Fruit fly (Drosophila melanogaster) whole organism: ENCODE data around the gene DnaJ-H.
A peak's percentile ranks its signal among the peaks of the same experiment; 100 is the strongest.
"Not testable (repeated sequence)": the region's sequence is repeated elsewhere in the genome, so short reads cannot be mapped to it uniquely, and the experiment has no call there.

Experiments
- CG8478 ChIP-seq: fragments of >200 bp; optimal IDR thresholded peaks from 2 replicates; lab custom pipeline; 2018; ENCODE audit warnings: inconsistent platforms
- Dll ChIP-seq: fragments of >200 bp; optimal IDR thresholded peaks from 2 replicates; lab custom pipeline; 2017
- EcR ChIP-seq, 2 experiments: fragments of >200 bp; optimal IDR thresholded peaks; 2 replicates each; lab custom pipeline; 2017; ENCODE audit warnings: missing biosample characterization in 2 of 2, missing genetic modification characterization in 2 of 2, missing genetic modification reagents in 2 of 2
- pan ChIP-seq: fragments of >200 bp; optimal IDR thresholded peaks from 2 replicates; lab custom pipeline; 2017
- psq ChIP-seq: fragments of >200 bp; optimal IDR thresholded peaks from 2 replicates; lab custom pipeline; 2017
- usp ChIP-seq: fragments of >200 bp; optimal IDR thresholded peaks from 2 replicates; lab custom pipeline; 2017; ENCODE audit warnings: missing biosample characterization, missing genetic modification characterization, mixed read lengths

Gene DnaJ-H

dm6 chr2L:13165802-13166347 is at the start of gene DnaJ-H:
TSS of gene DnaJ-H (minus strand) at chr2L:13166072.
- TF ChIP-seq usp (GFP tag; lab: Kevin White, UChicago) (no peak), psq (peak; percentile 30)

dm6 chr2L:13215010-13215409 is 49.1 kb upstream of the DnaJ-H start, which contains the start of gene kek4:
TSS of gene kek4 (minus strand) at chr2L:13215350.
- no peak for TF ChIP-seq psq
- TF ChIP-seq EcR (GFP tag; optimal IDR thresholded peaks at IDR 0.05; lab: Kevin White, UChicago), result no peak
- TF ChIP-seq CG8478 (lab: Kevin White, UChicago), result no peak
- TF ChIP-seq pan, result no peak
- no peak for TF ChIP-seq Dll
- no peak for TF ChIP-seq usp (GFP tag; lab: Kevin White, UChicago)

- TF ChIP-seq usp (GFP tag; lab: Kevin White, UChicago); psq; CG8478 (lab: Kevin White, UChicago): not testable (repeated sequence)
Observed at dm6 chr2L:13211764-13212265, 45.9 kb upstream of the DnaJ-H start, which contains the start of gene CG15482. TSS of gene CG15482 (minus strand) at chr2L:13211814.

dm6 chr2L:13206857-13207463 is 41.1 kb upstream of the DnaJ-H start:
- no peak for TF ChIP-seq usp (GFP tag; lab: Kevin White, UChicago)
- TF ChIP-seq EcR (GFP tag; optimal IDR thresholded peaks at IDR 0.05; lab: Kevin White, UChicago), result no peak
- no peak for TF ChIP-seq psq
- TF ChIP-seq CG8478 (lab: Kevin White, UChicago), result no peak
- TF ChIP-seq pan, result no peak
- TF ChIP-seq Dll, result no peak

dm6 chr2L:13206077-13206668 is 40.3 kb upstream of the DnaJ-H start:
- TF ChIP-seq EcR (GFP tag; optimal IDR thresholded peaks at IDR 0.05; lab: Kevin White, UChicago), result peak in 1 of 2 experiments; percentile 82
- peak; percentile 22 for TF ChIP-seq pan
- TF ChIP-seq CG8478 (lab: Kevin White, UChicago), result no peak
- no peak for TF ChIP-seq Dll
- TF ChIP-seq usp (GFP tag; lab: Kevin White, UChicago), result no peak

- TF ChIP-seq EcR (GFP tag; optimal IDR thresholded peaks at IDR 0.05; lab: Kevin White, UChicago) (no peak), CG8478 (lab: Kevin White, UChicago) (no peak), usp (GFP tag; lab: Kevin White, UChicago) (no peak), Dll (no peak), psq (no peak), pan (no peak)
Observed at dm6 chr2L:13205256-13205655, 39.4 kb upstream of the DnaJ-H start.

- no peak for TF ChIP-seq pan
- TF ChIP-seq CG8478 (lab: Kevin White, UChicago), result no peak
- TF ChIP-seq usp (GFP tag; lab: Kevin White, UChicago), result no peak
- TF ChIP-seq Dll, result no peak
- TF ChIP-seq EcR (GFP tag; optimal IDR thresholded peaks at IDR 0.05; lab: Kevin White, UChicago), result no peak
- TF ChIP-seq psq, result no peak
Observed at dm6 chr2L:13204151-13204550, 38.3 kb upstream of the DnaJ-H start.

dm6 chr2L:13203437-13204137 is 37.7 kb upstream of the DnaJ-H start, which contains the start of gene Pect:
TSS of gene Pect (plus strand) at chr2L:13203762.
- TF ChIP-seq EcR (GFP tag; optimal IDR thresholded peaks at IDR 0.05; lab: Kevin White, UChicago), result no peak
- TF ChIP-seq psq, result no peak
- no peak for TF ChIP-seq CG8478 (lab: Kevin White, UChicago)
- TF ChIP-seq pan, result no peak
- TF ChIP-seq Dll, result no peak
- no peak for TF ChIP-seq usp (GFP tag; lab: Kevin White, UChicago)

- TF ChIP-seq Dll, result no peak
- no peak for TF ChIP-seq psq
- TF ChIP-seq CG8478 (lab: Kevin White, UChicago), result no peak
- TF ChIP-seq EcR (GFP tag; optimal IDR thresholded peaks at IDR 0.05; lab: Kevin White, UChicago), result no peak
- no peak for TF ChIP-seq pan
- TF ChIP-seq usp (GFP tag; lab: Kevin White, UChicago), result no peak
Observed at dm6 chr2L:13202960-13203436, 37.1 kb upstream of the DnaJ-H start, which contains the start of gene CG16972. TSS of gene CG16972 (minus strand) at chr2L:13203295.

dm6 chr2L:13195822-13196221 is 29.9 kb upstream of the DnaJ-H start:
- TF ChIP-seq EcR (GFP tag; optimal IDR thresholded peaks at IDR 0.05; lab: Kevin White, UChicago) (no peak), psq (no peak), pan (no peak), CG8478 (lab: Kevin White, UChicago) (no peak), Dll (no peak), usp (GFP tag; lab: Kevin White, UChicago) (no peak)

- TF ChIP-seq CG8478 (lab: Kevin White, UChicago) (no peak), pan (no peak), EcR (GFP tag; optimal IDR thresholded peaks at IDR 0.05; lab: Kevin White, UChicago) (no peak), psq (no peak), usp (GFP tag; lab: Kevin White, UChicago) (no peak), Dll (no peak)
Observed at dm6 chr2L:13191894-13192293, 26.0 kb upstream of the DnaJ-H start, which contains the start of the genes CG16974 and Edem2. TSS of gene CG16974 (minus strand) at chr2L:13191979. TSS of gene Edem2 (plus strand) at chr2L:13192201.
